Fruit fly (Drosophila melanogaster) whole organism, prepupa: ENCODE measurements around the gene CG32117.

ENCODE experiments used
- CG1621 ChIP-seq: fragments of 200-800 bp; sonication (Bioruptor generic); optimal IDR thresholded peaks from 3 replicates; lab custom pipeline; 2018; ENCODE audit warnings: missing biosample characterization, mild to moderate bottlenecking, missing genetic modification characterization
- CG3032 ChIP-seq: fragments of 200-800 bp; optimal IDR thresholded peaks from 2 replicates; lab custom pipeline; 2019; ENCODE audit warnings: missing biosample characterization, mild to moderate bottlenecking, missing genetic modification characterization, moderate library complexity
- CG4318 ChIP-seq: fragments of 200-800 bp; sonication (Bioruptor generic); optimal IDR thresholded peaks from 3 replicates; lab custom pipeline; 2017; ENCODE audit warnings: missing biosample characterization, mild to moderate bottlenecking, missing genetic modification characterization
- CG8319 ChIP-seq: fragments of 200-800 bp; sonication (Bioruptor generic); optimal IDR thresholded peaks from 3 replicates; lab custom pipeline; 2016; ENCODE audit warnings: missing biosample characterization, missing genetic modification characterization
- Hr38 ChIP-seq: sonication (Bioruptor generic); optimal IDR thresholded peaks from 2 replicates; lab custom pipeline; 2016; ENCODE audit warnings: missing biosample characterization, missing genetic modification characterization
- OdsH ChIP-seq: fragments of 200-800 bp; sonication (Bioruptor generic); optimal IDR thresholded peaks from 3 replicates; lab custom pipeline; 2016; ENCODE audit warnings: missing biosample characterization, missing genetic modification characterization
- dsx ChIP-seq: fragments of 200-800 bp; optimal IDR thresholded peaks from 3 replicates; lab custom pipeline; 2019; ENCODE audit warnings: missing biosample characterization, mild to moderate bottlenecking, missing genetic modification characterization, moderate library complexity; ENCODE audit not compliant: poor library complexity, severe bottlenecking

DNA sequence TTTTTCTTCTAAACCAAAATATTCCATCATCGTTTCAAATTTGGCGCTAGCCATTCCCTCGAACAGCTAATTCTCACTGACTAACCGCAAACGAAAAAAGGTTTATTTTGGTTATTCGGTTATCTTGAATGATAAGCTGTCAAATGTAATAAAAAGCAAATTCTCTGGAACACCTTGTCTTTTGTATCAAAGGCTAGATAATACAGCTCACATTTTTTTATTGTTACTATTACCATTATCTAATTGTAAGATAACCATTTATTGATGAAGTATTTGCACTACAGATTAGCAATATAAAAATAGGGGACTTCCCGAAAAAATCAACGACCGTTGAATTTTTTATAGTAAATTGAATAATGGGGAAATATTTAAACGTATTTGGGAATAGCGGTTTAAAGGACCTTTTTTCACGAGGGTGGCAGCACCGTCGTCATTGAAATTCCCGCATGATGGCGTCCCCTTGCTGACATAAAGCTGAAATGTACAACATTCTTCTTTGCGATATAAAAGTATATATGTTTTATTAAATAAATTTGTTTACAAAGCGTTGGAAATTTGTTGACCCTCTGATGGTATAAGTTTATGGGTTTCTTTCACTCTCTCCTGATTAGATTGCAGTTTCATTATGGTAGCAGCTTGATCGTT, 42.1 kb downstream of the CG32117 start, which contains the start of gene CG32107:
- TF ChIP-seq Hr38 (GFP tag; lab: Kevin White, UChicago) (no peak), CG8319 (GFP tag; lab: Kevin White, UChicago) (no peak), CG3032 (tag; lab: Kevin White, UChicago) (no peak), OdsH (GFP tag; lab: Kevin White, UChicago) (no peak), CG1621 (no peak), dsx (GFP tag; lab: Kevin White, UChicago) (no peak), CG4318 (GFP tag; lab: Kevin White, UChicago) (no peak)
